Fruit fly (Drosophila melanogaster): ENCODE results near the gene CG5001.

dm6 chr2L:1202445-1202844 is 16.9 kb downstream of the CG5001 start:
- TF ChIP-seq dsf (GFP tag; optimal IDR thresholded peaks at IDR 0.05; ENCODE audit: borderline replicate concordance), result no peak
- no peak for TF ChIP-seq OdsH (GFP tag; optimal IDR thresholded peaks at IDR 0.05)
- no peak for TF ChIP-seq lola (GFP tag; optimal IDR thresholded peaks at IDR 0.05)
- no peak for TF ChIP-seq Dfd (GFP tag; optimal IDR thresholded peaks at IDR 0.05)
- TF ChIP-seq CG32264 (GFP tag; optimal IDR thresholded peaks at IDR 0.05), result no peak
- TF ChIP-seq dmrt93B (GFP tag; optimal IDR thresholded peaks at IDR 0.05), result no peak
- no peak for TF ChIP-seq h (GFP tag; optimal IDR thresholded peaks at IDR 0.05)
- no peak for TF ChIP-seq brk (GFP tag; optimal IDR thresholded peaks at IDR 0.05)
- no peak for TF ChIP-seq fru (GFP tag; optimal IDR thresholded peaks at IDR 0.05)
